Worm (Caenorhabditis elegans): ENCODE measurements around the gene T05C3.2.

DNA sequence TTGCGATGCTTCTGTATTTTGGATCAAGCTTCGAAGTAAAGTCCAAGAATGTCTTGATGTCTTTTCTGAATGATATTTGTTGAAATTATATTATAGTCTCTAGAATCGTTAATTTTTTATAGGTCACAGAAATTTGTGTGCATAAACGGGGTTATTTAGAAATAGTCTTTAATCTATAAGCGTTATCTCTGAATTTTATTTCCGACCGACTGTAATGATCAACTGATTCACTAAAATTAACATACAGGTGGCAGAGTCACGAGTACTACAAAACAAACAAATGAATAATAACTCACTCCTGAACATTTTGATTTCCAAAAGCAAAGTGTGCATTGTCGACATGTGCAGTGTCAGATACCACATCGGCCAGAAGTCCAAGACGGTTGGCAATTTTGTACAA, 18.2 kb downstream of the T05C3.2 start:
- TF ChIP-seq him-1 (tag; optimal IDR thresholded peaks at IDR 0.05) (no peak), dao-5 (tag; optimal IDR thresholded peaks at IDR 0.05) (no peak)
